Fruit fly (Drosophila melanogaster): ENCODE data around the gene Blos2.
A peak's percentile ranks its signal among the peaks of the same experiment; 100 is the strongest.

Blos2 gene

dm6 chr3L:11096195-11096908 lies 35.0 kb downstream of the Blos2 start, which contains the start of the genes CG46439, Iyd and CG33947 (continued):
- TF ChIP-seq CG10267 (tag; optimal IDR thresholded peaks at IDR 0.05) (peak; percentile 95), onecut (GFP tag; IDR thresholded peaks at IDR 0.05) (peak; percentile 45; the same call in 1 of the 2 replicates), cwo (GFP tag; optimal IDR thresholded peaks at IDR 0.05) (peak; percentile 28), Trl (optimal IDR thresholded peaks at IDR 0.05) (peak; percentile 89 to 92), Trl (GFP tag; optimal IDR thresholded peaks at IDR 0.05) (peak; percentile 60), hkb (optimal IDR thresholded peaks at IDR 0.05) (no peak), hkb (GFP tag; IDR thresholded peaks at IDR 0.05) (peak; percentile 37; the same call in 1 of the 2 replicates), sug (tag; optimal IDR thresholded peaks at IDR 0.05) (peak; percentile 11), CG5953 (GFP tag; IDR thresholded peaks at IDR 0.05) (no peak), lbe (GFP tag; optimal IDR thresholded peaks at IDR 0.05) (peak; percentile 73), CG10209 (GFP tag; optimal IDR thresholded peaks at IDR 0.05) (peak; percentile 19), CG34224 (GFP tag; IDR thresholded peaks at IDR 0.05; ENCODE audit: partially characterized antibody) (peak; percentile 56; the same call in 2 of the 3 replicates), trem (tag; optimal IDR thresholded peaks at IDR 0.05) (peak; percentile 18), B-H2 (GFP tag; optimal IDR thresholded peaks at IDR 0.05) (peak; percentile 6), mam (GFP tag; optimal IDR thresholded peaks at IDR 0.05) (no peak), CG11247 (GFP tag; IDR thresholded peaks at IDR 0.05) (no peak), Hr3 (GFP tag; optimal IDR thresholded peaks at IDR 0.05) (no peak), HmgZ (tag; optimal IDR thresholded peaks at IDR 0.05) (peak; percentile 13), stwl (tag; optimal IDR thresholded peaks at IDR 0.05) (peak; percentile 70), Vsx1 (GFP tag; optimal IDR thresholded peaks at IDR 0.05) (peak; percentile 85), peb (GFP tag; IDR thresholded peaks at IDR 0.05) (no peak), Deaf1 (tag; optimal IDR thresholded peaks at IDR 0.05) (peak; percentile 46), CG14441 (GFP tag; IDR thresholded peaks at IDR 0.05) (peak; percentile 29; the same call in 1 of the 2 replicates), Med (GFP tag) (peak; percentile 89), zf30C (GFP tag; optimal IDR thresholded peaks at IDR 0.05) (no peak), ci (GFP tag; IDR thresholded peaks at IDR 0.05) (peak; percentile 4; the same call in 1 of the 3 replicates), pum (GFP tag; optimal IDR thresholded peaks at IDR 0.05) (no peak), Fer1 (GFP tag; optimal IDR thresholded peaks at IDR 0.05) (peak; percentile 70), D (optimal IDR thresholded peaks at IDR 0.05) (no peak), D (GFP tag; optimal IDR thresholded peaks at IDR 0.05) (no peak), CG17361 (GFP tag; IDR thresholded peaks at IDR 0.05) (0 out of 3 replicates have a peak, but pooled peaks have one; percentile 17), gsb (GFP tag; IDR thresholded peaks at IDR 0.05) (no peak), CG32532 (GFP tag; IDR thresholded peaks at IDR 0.05) (peak; percentile 42; the same call in 1 of the 2 replicates), gem (tag; optimal IDR thresholded peaks at IDR 0.05) (peak; percentile 5), rib (GFP tag; IDR thresholded peaks at IDR 0.05) (0 out of 2 replicates have a peak, but pooled peaks have one; percentile 26), Doc2 (GFP tag; IDR thresholded peaks at IDR 0.05) (no peak), Hand (GFP tag; optimal IDR thresholded peaks at IDR 0.05) (peak; percentile 58), BtbVII (GFP tag; optimal IDR thresholded peaks at IDR 0.05) (peak; percentile 20), gce (GFP tag; IDR thresholded peaks at IDR 0.05) (0 out of 3 replicates have a peak, but pooled peaks have one; percentile 41), zfh1 (GFP tag; IDR thresholded peaks at IDR 0.05) (0 out of 3 replicates have a peak, but pooled peaks have one; percentile 32), ems (GFP tag; optimal IDR thresholded peaks at IDR 0.05) (peak; percentile 9), CG4328 (GFP tag; optimal IDR thresholded peaks at IDR 0.05) (no peak), CG17568 (GFP tag; optimal IDR thresholded peaks at IDR 0.05) (peak; percentile 25), CTCF (GFP tag; optimal IDR thresholded peaks at IDR 0.05) (peak; percentile 23), ato (GFP tag; IDR thresholded peaks at IDR 0.05; ENCODE audit: partially characterized antibody) (0 out of 2 replicates have a peak, but pooled peaks have one; percentile 28), lab (GFP tag; optimal IDR thresholded peaks at IDR 0.05) (peak; percentile 35), Xrp1 (GFP tag; IDR thresholded peaks at IDR 0.05) (0 out of 2 replicates have a peak, but pooled peaks have one; percentile 19), nau (GFP tag; optimal IDR thresholded peaks at IDR 0.05) (peak; percentile 59), CG10543 (GFP tag; optimal IDR thresholded peaks at IDR 0.05) (peak; percentile 25), MBD-R2 (GFP tag; IDR thresholded peaks at IDR 0.05) (peak; percentile 28; the same call in 1 of the 2 replicates)
